Fruit fly (Drosophila melanogaster) whole organism, wandering third instar larva: ENCODE results near the gene smash.

Experiments
- Hr78 ChIP-seq: fragments of >200 bp; optimal IDR thresholded peaks from 2 replicates; lab custom pipeline; 2017; ENCODE audit warnings: missing biosample characterization, missing genetic modification characterization
- OdsH ChIP-seq: fragments of 200-800 bp; sonication (Bioruptor generic); optimal IDR thresholded peaks from 2 replicates; lab custom pipeline; 2016; ENCODE audit warnings: missing biosample characterization, mild to moderate bottlenecking, missing genetic modification characterization
- br ChIP-seq: fragments of 200-800 bp; sonication (Bioruptor generic); optimal IDR thresholded peaks from 2 replicates; lab custom pipeline; 2016; ENCODE audit warnings: missing biosample characterization, missing genetic modification characterization
- h ChIP-seq: fragments of 200-800 bp; sonication (Bioruptor generic); optimal IDR thresholded peaks from 3 replicates; lab custom pipeline; 2016; ENCODE audit warnings: missing biosample characterization, mild to moderate bottlenecking, missing genetic modification characterization
- tai ChIP-seq: sonication (Bioruptor generic); optimal IDR thresholded peaks from 2 replicates; lab custom pipeline; 2016; ENCODE audit warnings: missing biosample characterization, missing genetic modification characterization
- usp ChIP-seq: fragments of >200 bp; optimal IDR thresholded peaks from 2 replicates; lab custom pipeline; 2017; ENCODE audit warnings: missing biosample characterization, missing genetic modification characterization

- TF ChIP-seq h (GFP tag; lab: Kevin White, UChicago) = no peak
- no peak for TF ChIP-seq br (GFP tag; lab: Kevin White, UChicago)
- no peak for TF ChIP-seq usp (GFP tag; lab: Kevin White, UChicago)
- TF ChIP-seq tai (GFP tag; lab: Kevin White, UChicago) = no peak
- no peak for TF ChIP-seq Hr78 (GFP tag; lab: Kevin White, UChicago)
- no peak for TF ChIP-seq OdsH (GFP tag; lab: Kevin White, UChicago)
Observed at dm6 chr3R:4634337-4634914, 25.0 kb upstream of the smash start.
